Worm (Caenorhabditis elegans) whole organism, L1 larva: ENCODE measurements around the gene nep-24.

Experiments
- C04F5.9 ChIP-seq: sonication (generic microtip); optimal IDR thresholded peaks from 2 replicates; lab custom pipeline; 2016; ENCODE audit warnings: missing genetic modification characterization, missing compliant biosample characterization
- F16B12.6 ChIP-seq: fragments of 150-350 bp; optimal IDR thresholded peaks from 2 replicates; lab custom pipeline; 2014; ENCODE audit warnings: missing biosample characterization, missing genetic modification characterization
- alr-1 ChIP-seq: fragments of 200-800 bp; sonication (Bioruptor generic); optimal IDR thresholded peaks from 2 replicates; lab custom pipeline; 2018; ENCODE audit warnings: borderline replicate concordance, mild to moderate bottlenecking, missing genetic modification characterization, missing compliant biosample characterization
- aly-2 ChIP-seq: fragments of 150-350 bp; optimal IDR thresholded peaks from 2 replicates; lab custom pipeline; 2014; ENCODE audit warnings: missing biosample characterization, missing genetic modification characterization
- efl-1 ChIP-seq, 4 experiments: fragments of 150-350 bp; optimal IDR thresholded peaks in 3 of 4; peaks in 1 of 4; 1 replicate in 1 of 4; 2 replicates in 3 of 4; lab custom pipeline; 2014; ENCODE audit warnings: missing biosample characterization in 2 of 4, missing genetic modification characterization in 2 of 4, missing genetic modification reagents in 2 of 4
- elt-3 ChIP-seq, 6 experiments: fragments of 150-350 bp in 1 of 6; sonication (generic microtip); optimal IDR thresholded peaks; 2 replicates each; lab custom pipeline; 2017 to 2018; ENCODE audit warnings: missing biosample characterization in 6 of 6, missing genetic modification characterization in 6 of 6, inconsistent platforms in 1 of 6
- fkh-10 ChIP-seq: sonication (generic microtip); optimal IDR thresholded peaks from 2 replicates; lab custom pipeline; 2017; ENCODE audit warnings: missing biosample characterization, missing genetic modification reagents, missing genetic modification characterization
- fkh-4 ChIP-seq: sonication (generic microtip); optimal IDR thresholded peaks from 2 replicates; lab custom pipeline; 2016; ENCODE audit warnings: missing compliant biosample characterization, missing genetic modification characterization, borderline replicate concordance
- irx-1 ChIP-seq: sonication (generic microtip); optimal IDR thresholded peaks from 2 replicates; lab custom pipeline; 2016; ENCODE audit warnings: missing genetic modification characterization, missing compliant biosample characterization
- lin-15B ChIP-seq: fragments of 150-350 bp; sonication (generic microtip); optimal IDR thresholded peaks from 3 replicates; lab custom pipeline; 2014; ENCODE audit warnings: missing biosample characterization, missing genetic modification characterization
- lin-39 ChIP-seq: fragments of 150-350 bp; optimal IDR thresholded peaks from 2 replicates; lab custom pipeline; 2014; ENCODE audit warnings: missing biosample characterization, missing genetic modification reagents, missing genetic modification characterization
- mep-1 ChIP-seq: fragments of 150-350 bp; optimal IDR thresholded peaks from 2 replicates; lab custom pipeline; 2014; ENCODE audit warnings: missing biosample characterization, missing genetic modification characterization
- nhr-77 ChIP-seq: fragments of 150-350 bp; optimal IDR thresholded peaks from 2 replicates; lab custom pipeline; 2014; ENCODE audit warnings: missing biosample characterization, missing genetic modification characterization
- pax-3 ChIP-seq: fragments of 200-800 bp; sonication (Bioruptor generic); optimal IDR thresholded peaks from 2 replicates; lab custom pipeline; 2018; ENCODE audit warnings: mild to moderate bottlenecking, missing genetic modification characterization, moderate library complexity, missing compliant biosample characterization
- pqm-1 ChIP-seq: sonication (generic microtip); optimal IDR thresholded peaks from 3 replicates; lab custom pipeline; 2017; ENCODE audit warnings: missing biosample characterization, missing genetic modification characterization
- sup-37 ChIP-seq: fragments of 200-800 bp; sonication (Bioruptor generic); optimal IDR thresholded peaks from 2 replicates; lab custom pipeline; 2018; ENCODE audit warnings: mild to moderate bottlenecking, missing genetic modification characterization, missing compliant biosample characterization
- swsn-7 ChIP-seq: sonication (generic microtip); optimal IDR thresholded peaks from 2 replicates; lab custom pipeline; 2016; ENCODE audit warnings: missing genetic modification characterization, missing compliant biosample characterization
- unc-62 ChIP-seq: fragments of 150-350 bp; optimal IDR thresholded peaks from 2 replicates; lab custom pipeline; 2014; ENCODE audit warnings: missing biosample characterization, missing genetic modification reagents, missing genetic modification characterization
- vab-15 ChIP-seq: sonication (generic microtip); optimal IDR thresholded peaks from 2 replicates; lab custom pipeline; 2017; ENCODE audit warnings: missing genotype, mild to moderate bottlenecking, missing genetic modification characterization, missing compliant biosample characterization

Gene nep-24

ce11 chrIV:16952389-16952788 is 28.2 kb downstream of the nep-24 start:
- TF ChIP-seq vab-15 (tag; lab: Kevin White, UChicago) (no peak), efl-1 (optimal IDR thresholded peaks at IDR 0.05; lab: Kevin White, UChicago) (no peak), efl-1 (GFP tag; optimal IDR thresholded peaks at IDR 0.05 in 1 of 2; lab: Kevin White, UChicago) (peak in 1 of 2 experiments; percentile 32)

- no peak for TF ChIP-seq swsn-7 (tag; lab: Kevin White, UChicago)
- no peak for TF ChIP-seq F16B12.6 (tag; lab: Kevin White, UChicago)
- no peak for TF ChIP-seq lin-39 (tag; lab: Kevin White, UChicago)
- TF ChIP-seq C04F5.9 (tag; lab: Kevin White, UChicago) = no peak
These were observed 38.3 kb downstream of the nep-24 start for ce11 chrIV:16962445-16962844.

- no peak for TF ChIP-seq sup-37
- TF ChIP-seq pax-3 (tag; lab: Kevin White, UChicago) = no peak
- no peak for TF ChIP-seq fkh-4 (tag; lab: Kevin White, UChicago)
- no peak for TF ChIP-seq mep-1 (tag; lab: Kevin White, UChicago)
- no peak for TF ChIP-seq unc-62 (GFP tag; lab: Kevin White, UChicago)
- TF ChIP-seq irx-1 = no peak
- no peak for TF ChIP-seq vab-15 (tag; lab: Kevin White, UChicago)
- TF ChIP-seq lin-15B (tag; lab: Kevin White, UChicago) = no peak
- TF ChIP-seq nhr-77 (tag; lab: Kevin White, UChicago) = no peak
- TF ChIP-seq elt-3 (tag; optimal IDR thresholded peaks at IDR 0.05; lab: Kevin White, UChicago) = no peak
- TF ChIP-seq pqm-1 (tag; lab: Kevin White, UChicago) = no peak
- TF ChIP-seq alr-1 (tag; lab: Kevin White, UChicago) = no peak
- no peak for TF ChIP-seq aly-2
- no peak for TF ChIP-seq fkh-10
- TF ChIP-seq F16B12.6 (tag; lab: Kevin White, UChicago) = no peak
These were observed 46.2 kb downstream of the nep-24 start, which contains the start of gene rom-3 for ce11 chrIV:16970390-16970789. rom-3 (minus strand) TSS chrIV:16970490.
